Fruit fly (Drosophila melanogaster): ENCODE data around the gene Pex12.
A peak's percentile ranks its signal among the peaks of the same experiment; 100 is the strongest.

The Pex12 gene

dm6 chr2L:856690-857488 is 41.1 kb downstream of the Pex12 start (continued):
- TF ChIP-seq CG2875 (GFP tag; optimal IDR thresholded peaks at IDR 0.05): peak; percentile 83
- TF ChIP-seq fd3F (GFP tag; optimal IDR thresholded peaks at IDR 0.05): peak; percentile 11
- TF ChIP-seq TFAM (GFP tag; optimal IDR thresholded peaks at IDR 0.05): no peak
- no peak for TF ChIP-seq h (optimal IDR thresholded peaks at IDR 0.05)
- TF ChIP-seq sqz (GFP tag; optimal IDR thresholded peaks at IDR 0.05): peak; percentile 36
- peak; percentile 62 for TF ChIP-seq tio (GFP tag; optimal IDR thresholded peaks at IDR 0.05)
- peak; percentile 78 for TF ChIP-seq jumu (GFP tag; optimal IDR thresholded peaks at IDR 0.05)
- TF ChIP-seq chm (GFP tag; IDR thresholded peaks at IDR 0.05): peak; percentile 85
- TF ChIP-seq schlank (tag; optimal IDR thresholded peaks at IDR 0.05): no peak
- peak; percentile 80 for TF ChIP-seq Sox102F (GFP tag; optimal IDR thresholded peaks at IDR 0.05)
- TF ChIP-seq Hmx (GFP tag; optimal IDR thresholded peaks at IDR 0.05): no peak
- peak; percentile 72 for TF ChIP-seq CG32767 (GFP tag; IDR thresholded peaks at IDR 0.05)
- peak; percentile 5; the same call in 1 of the 2 replicates for TF ChIP-seq Ravus (GFP tag; IDR thresholded peaks at IDR 0.05)
- TF ChIP-seq Sin3A (optimal IDR thresholded peaks at IDR 0.05): no peak
- TF ChIP-seq Hr3 (GFP tag; optimal IDR thresholded peaks at IDR 0.05): peak; percentile 61
- peak; percentile 82 for TF ChIP-seq jing (GFP tag; optimal IDR thresholded peaks at IDR 0.05)
- peak; percentile 93 for TF ChIP-seq CG1603 (tag; optimal IDR thresholded peaks at IDR 0.05)
- no peak for TF ChIP-seq CG3163 (GFP tag; optimal IDR thresholded peaks at IDR 0.05)
- TF ChIP-seq CG12744 (GFP tag; optimal IDR thresholded peaks at IDR 0.05): no peak
- peak; percentile 87 for TF ChIP-seq lab (GFP tag; optimal IDR thresholded peaks at IDR 0.05)
- TF ChIP-seq CG31441 (GFP tag; IDR thresholded peaks at IDR 0.05): peak; percentile 65
- peak; percentile 65 for TF ChIP-seq Max (GFP tag; optimal IDR thresholded peaks at IDR 0.05)
- no peak for TF ChIP-seq CG13296 (GFP tag; optimal IDR thresholded peaks at IDR 0.05)
- TF ChIP-seq bowl (GFP tag; IDR thresholded peaks at IDR 0.05): 0 out of 2 replicates have a peak, but pooled peaks have one; percentile 45
- TF ChIP-seq Rfx (GFP tag; IDR thresholded peaks at IDR 0.05): peak; percentile 76
- TF ChIP-seq CG16779 (GFP tag; IDR thresholded peaks at IDR 0.05): 0 out of 2 replicates have a peak, but pooled peaks have one; percentile 47
- TF ChIP-seq bbx (GFP tag; IDR thresholded peaks at IDR 0.05; ENCODE audit: partially characterized antibody): no peak
- no peak for TF ChIP-seq trh (GFP tag; optimal IDR thresholded peaks at IDR 0.05)
- peak; percentile 59 to 78 for TF ChIP-seq dpn (GFP tag; optimal IDR thresholded peaks at IDR 0.05)
- TF ChIP-seq CG16815 (GFP tag; optimal IDR thresholded peaks at IDR 0.05): peak; percentile 65
- TF ChIP-seq crp (GFP tag; optimal IDR thresholded peaks at IDR 0.05): peak in 1 of 2 experiments; percentile 23
- TF ChIP-seq Sry-δ (GFP tag; optimal IDR thresholded peaks at IDR 0.05): peak; percentile 17
- TF ChIP-seq CG8089 (GFP tag; optimal IDR thresholded peaks at IDR 0.05): peak; percentile 44
- peak; percentile 75 for TF ChIP-seq CG13424 (tag; optimal IDR thresholded peaks at IDR 0.05)
- peak; percentile 89 for TF ChIP-seq sisA (GFP tag; IDR thresholded peaks at IDR 0.05)
- peak; percentile 81 for TF ChIP-seq CG30431 (GFP tag; optimal IDR thresholded peaks at IDR 0.05)
- TF ChIP-seq GATAe (GFP tag; conservative IDR thresholded peaks at IDR 0.05): peak; percentile 23; the same call in 1 of the 2 replicates
- TF ChIP-seq ems (GFP tag; optimal IDR thresholded peaks at IDR 0.05): peak; percentile 56
- TF ChIP-seq Pdp1 (GFP tag; optimal IDR thresholded peaks at IDR 0.05): peak; percentile 53 to 57
- no peak for TF ChIP-seq gcm2 (GFP tag; optimal IDR thresholded peaks at IDR 0.05)
- TF ChIP-seq ato (GFP tag; IDR thresholded peaks at IDR 0.05; ENCODE audit: partially characterized antibody): no peak
- TF ChIP-seq sens-2 (GFP tag; IDR thresholded peaks at IDR 0.05): peak; percentile 61
- no peak for TF ChIP-seq pzg (GFP tag; optimal IDR thresholded peaks at IDR 0.05)
- TF ChIP-seq trem (tag; optimal IDR thresholded peaks at IDR 0.05): peak; percentile 63
- TF ChIP-seq cas (GFP tag; IDR thresholded peaks at IDR 0.05): no peak
- TF ChIP-seq CG6765 (GFP tag; optimal IDR thresholded peaks at IDR 0.05): no peak
- peak; percentile 53; the same call in 1 of the 2 replicates for TF ChIP-seq Taf1 (GFP tag; IDR thresholded peaks at IDR 0.05)
- TF ChIP-seq CTCF (GFP tag; optimal IDR thresholded peaks at IDR 0.05): peak; percentile 1
- TF ChIP-seq Aef1 (GFP tag; IDR thresholded peaks at IDR 0.05): peak; percentile 66
- TF ChIP-seq vvl (GFP tag; IDR thresholded peaks at IDR 0.05): peak; percentile 93
